Fruit fly (Drosophila melanogaster): ENCODE results near the gene Cyp305a1.
A peak's percentile ranks its signal among the peaks of the same experiment; 100 is the strongest.

Gene Cyp305a1

DNA sequence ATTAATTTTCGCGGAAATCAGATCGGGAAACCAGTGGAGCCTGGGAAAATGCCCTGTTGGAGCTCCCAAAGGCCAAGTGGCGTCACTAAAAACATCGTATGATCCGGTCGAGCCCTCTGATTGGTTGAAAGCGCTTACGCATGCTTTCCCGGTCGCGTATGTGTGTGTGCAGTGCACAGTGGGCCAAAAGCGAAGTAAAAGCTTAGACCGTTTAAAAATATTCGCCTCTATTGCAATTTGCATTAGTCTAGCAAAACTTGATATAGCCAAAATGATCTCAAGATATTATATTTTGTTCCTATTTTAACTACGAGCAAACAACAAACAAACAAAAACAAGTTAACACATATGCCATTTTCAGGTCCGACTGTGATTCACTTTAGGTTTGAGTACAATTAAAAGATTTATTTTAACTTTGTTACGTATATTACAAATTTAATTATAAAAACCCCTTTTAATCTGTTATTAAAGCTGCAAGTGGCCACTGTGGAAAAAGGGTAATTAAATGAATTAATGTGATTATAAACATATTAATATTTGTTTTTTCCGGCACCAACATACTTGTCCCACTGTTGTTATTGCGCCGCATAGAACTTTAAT is 18.8 kb downstream of the Cyp305a1 start (continued):
- peak; percentile 69 for TF ChIP-seq CG9609 (GFP tag; optimal IDR thresholded peaks at IDR 0.05)
- TF ChIP-seq slbo (GFP tag; IDR thresholded peaks at IDR 0.05): peak; percentile 82
- peak; percentile 57 for TF ChIP-seq twi (tag; optimal IDR thresholded peaks at IDR 0.05)
- TF ChIP-seq CG15696 (tag; optimal IDR thresholded peaks at IDR 0.05): peak; percentile 30
- no peak for TF ChIP-seq Tbp (GFP tag; optimal IDR thresholded peaks at IDR 0.05)
- no peak for TF ChIP-seq CG4360 (GFP tag; IDR thresholded peaks at IDR 0.05)
- TF ChIP-seq chn (GFP tag; optimal IDR thresholded peaks at IDR 0.05): peak; percentile 72
- peak; percentile 57 for TF ChIP-seq CG11247 (GFP tag; IDR thresholded peaks at IDR 0.05)
- peak; percentile 58 for TF ChIP-seq CG7372 (GFP tag; IDR thresholded peaks at IDR 0.05)
- peak; percentile 72 for TF ChIP-seq slou (GFP tag; optimal IDR thresholded peaks at IDR 0.05)
- TF ChIP-seq CG9437 (GFP tag; optimal IDR thresholded peaks at IDR 0.05): peak; percentile 89
- TF ChIP-seq TFAM (GFP tag; optimal IDR thresholded peaks at IDR 0.05): peak; percentile 32
- TF ChIP-seq CG7839 (tag; optimal IDR thresholded peaks at IDR 0.05): peak; percentile 91
- TF ChIP-seq croc (GFP tag; conservative IDR thresholded peaks at IDR 0.05): peak; percentile 49; the same call in 2 of the 3 replicates
- TF ChIP-seq Max (GFP tag; optimal IDR thresholded peaks at IDR 0.05): peak; percentile 83
- peak; percentile 73 for TF ChIP-seq Hr3 (GFP tag; optimal IDR thresholded peaks at IDR 0.05)
- TF ChIP-seq yki (optimal IDR thresholded peaks at IDR 0.05): no peak
- TF ChIP-seq CG8944 (GFP tag; optimal IDR thresholded peaks at IDR 0.05): peak; percentile 47
- TF ChIP-seq CG34376 (GFP tag; optimal IDR thresholded peaks at IDR 0.05): peak; percentile 92
- peak; percentile 19 for TF ChIP-seq en (GFP tag; optimal IDR thresholded peaks at IDR 0.05)
- TF ChIP-seq ara (GFP tag; IDR thresholded peaks at IDR 0.05): peak; percentile 54; the same call in 1 of the 2 replicates
- peak; percentile 78 for TF ChIP-seq nom (GFP tag; optimal IDR thresholded peaks at IDR 0.05)
- TF ChIP-seq CG9817 (tag; optimal IDR thresholded peaks at IDR 0.05): peak; percentile 75
- TF ChIP-seq aop (GFP tag; IDR thresholded peaks at IDR 0.05): no peak
- TF ChIP-seq CHES-1-like (GFP tag; optimal IDR thresholded peaks at IDR 0.05): peak; percentile 66
- TF ChIP-seq Elba2 (GFP tag; optimal IDR thresholded peaks at IDR 0.05): no peak
- peak; percentile 96 for TF ChIP-seq Nf-YB (GFP tag; optimal IDR thresholded peaks at IDR 0.05)
- TF ChIP-seq ttk (GFP tag; IDR thresholded peaks at IDR 0.05): no peak; the same call in 1 of the 2 replicates
- TF ChIP-seq h (optimal IDR thresholded peaks at IDR 0.05): no peak
- TF ChIP-seq Usf (GFP tag; optimal IDR thresholded peaks at IDR 0.05): peak; percentile 75
- peak; percentile 36 for TF ChIP-seq CG8359 (GFP tag; optimal IDR thresholded peaks at IDR 0.05; ENCODE audit: borderline replicate concordance)
- peak in 1 of 3 experiments; percentile 2 for TF ChIP-seq Stat92E (GFP tag; optimal IDR thresholded peaks at IDR 0.05)
- TF ChIP-seq gsb (GFP tag; IDR thresholded peaks at IDR 0.05): peak; percentile 80; the same call in 1 of the 2 replicates
- peak; percentile 69 for TF ChIP-seq Ada2b (GFP tag; IDR thresholded peaks at IDR 0.05)
- peak; percentile 87 for TF ChIP-seq PHDP (tag; optimal IDR thresholded peaks at IDR 0.05)
- peak; percentile 69 for TF ChIP-seq CG10462 (GFP tag; optimal IDR thresholded peaks at IDR 0.05)
- TF ChIP-seq H15 (GFP tag; IDR thresholded peaks at IDR 0.05): peak; percentile 60; the same call in 1 of the 3 replicates
- no peak for TF ChIP-seq CG10959 (GFP tag; IDR thresholded peaks at IDR 0.05)
- no peak for TF ChIP-seq tll (GFP tag; optimal IDR thresholded peaks at IDR 0.05)
- TF ChIP-seq vnd (GFP tag; IDR thresholded peaks at IDR 0.05; ENCODE audit: partially characterized antibody): peak; percentile 52; the same call in 1 of the 3 replicates
- no peak for TF ChIP-seq mld (GFP tag; IDR thresholded peaks at IDR 0.05; ENCODE audit: partially characterized antibody)
- TF ChIP-seq sd (tag; optimal IDR thresholded peaks at IDR 0.05): no peak
- TF ChIP-seq gem (tag; optimal IDR thresholded peaks at IDR 0.05): peak; percentile 91
- TF ChIP-seq repo (GFP tag; optimal IDR thresholded peaks at IDR 0.05): peak; percentile 69
- peak; percentile 78 for TF ChIP-seq Drgx (GFP tag; IDR thresholded peaks at IDR 0.05)
- no peak for TF ChIP-seq nau (GFP tag; optimal IDR thresholded peaks at IDR 0.05)
- TF ChIP-seq Pdp1 (GFP tag; optimal IDR thresholded peaks at IDR 0.05): peak; percentile 65 to 84
- TF ChIP-seq run (tag; optimal IDR thresholded peaks at IDR 0.05): peak; percentile 73
- 0 out of 2 replicates have a peak, but pooled peaks have one; percentile 35 for TF ChIP-seq CG10321 (GFP tag; IDR thresholded peaks at IDR 0.05)
- peak; percentile 92 for TF ChIP-seq CoRest (tag; optimal IDR thresholded peaks at IDR 0.05)
